Worm (Caenorhabditis elegans): Measurements from ENCODE around the gene F21G4.3.
A peak's percentile ranks its signal among the peaks of the same experiment; 100 is the strongest.

ce11 chrX:9851745-9852330 is 43.1 kb upstream of the F21G4.3 start, which contains the start of gene lec-7:
- TF ChIP-seq egl-18 (GFP tag; IDR thresholded peaks at IDR 0.05) = no peak
- TF ChIP-seq egrh-3 (GFP tag; IDR thresholded peaks at IDR 0.05) = no peak
- no peak for TF ChIP-seq sea-2 (GFP tag; IDR thresholded peaks at IDR 0.05)
- TF ChIP-seq F52B5.7 (tag; optimal IDR thresholded peaks at IDR 0.05) = no peak
- no peak for TF ChIP-seq ama-1 (optimal IDR thresholded peaks at IDR 0.05)
- TF ChIP-seq ama-1 (GFP tag; optimal IDR thresholded peaks at IDR 0.05) = no peak
- no peak for TF ChIP-seq unc-62 (GFP tag; optimal IDR thresholded peaks at IDR 0.05)
- no peak for TF ChIP-seq bed-2 (GFP tag; IDR thresholded peaks at IDR 0.05)
- peak; percentile 53 for TF ChIP-seq pha-4 (tag; optimal IDR thresholded peaks at IDR 0.05)
- TF ChIP-seq B0336.3 (GFP tag; IDR thresholded peaks at IDR 0.05) = no peak
- TF ChIP-seq rpc-1 (optimal IDR thresholded peaks at IDR 0.05) = no peak
- no peak for TF ChIP-seq rpc-1 (tag; optimal IDR thresholded peaks at IDR 0.05)
- TF ChIP-seq ets-4 (GFP tag; optimal IDR thresholded peaks at IDR 0.05) = no peak
- no peak for TF ChIP-seq bed-1 (GFP tag; IDR thresholded peaks at IDR 0.05)
- no peak for TF ChIP-seq Y95B8A.8 (GFP tag; IDR thresholded peaks at IDR 0.05)
- no peak for TF ChIP-seq ztf-22 (GFP tag; optimal IDR thresholded peaks at IDR 0.05)

Measured in whole organism, young adult.